Fruit fly (Drosophila melanogaster): ENCODE measurements around the gene Nepl8.
A peak's percentile ranks its signal among the peaks of the same experiment; 100 is the strongest.

The Nepl8 gene

dm6 chr2L:16521345-16522285 lies 33.7 kb downstream of the Nepl8 start (continued):
- TF ChIP-seq fd3F (GFP tag; optimal IDR thresholded peaks at IDR 0.05), result peak; percentile 31
- TF ChIP-seq Hr39 (optimal IDR thresholded peaks at IDR 0.05), result peak; percentile 50
- TF ChIP-seq CG30403 (GFP tag; optimal IDR thresholded peaks at IDR 0.05), result peak; percentile 38
- peak; percentile 97 for TF ChIP-seq Vsx1 (GFP tag; optimal IDR thresholded peaks at IDR 0.05)
- peak; percentile 97 for TF ChIP-seq ATbp (GFP tag; optimal IDR thresholded peaks at IDR 0.05)
- peak; percentile 40 for TF ChIP-seq Atf3 (GFP tag; optimal IDR thresholded peaks at IDR 0.05)
- peak; percentile 2 for TF ChIP-seq lilli (GFP tag; optimal IDR thresholded peaks at IDR 0.05)
- no peak for TF ChIP-seq inv (GFP tag; IDR thresholded peaks at IDR 0.05; ENCODE audit: partially characterized antibody)
- TF ChIP-seq unpg (GFP tag; optimal IDR thresholded peaks at IDR 0.05), result peak; percentile 85
- TF ChIP-seq HLHmδ (GFP tag; optimal IDR thresholded peaks at IDR 0.05), result peak; percentile 60
- TF ChIP-seq CG7271 (tag; optimal IDR thresholded peaks at IDR 0.05), result peak; percentile 94
- peak; percentile 95 for TF ChIP-seq CG6813 (GFP tag; optimal IDR thresholded peaks at IDR 0.05)
- no peak for TF ChIP-seq vnd (GFP tag; IDR thresholded peaks at IDR 0.05; ENCODE audit: partially characterized antibody)
- TF ChIP-seq usp (GFP tag; optimal IDR thresholded peaks at IDR 0.05), result no peak
- peak; percentile 16; the same call in 1 of the 2 replicates for TF ChIP-seq CG17612 (GFP tag; IDR thresholded peaks at IDR 0.05)
- peak; percentile 82 for TF ChIP-seq CG6254 (GFP tag; optimal IDR thresholded peaks at IDR 0.05)
- TF ChIP-seq yki (optimal IDR thresholded peaks at IDR 0.05), result no peak
- peak; percentile 32 for TF ChIP-seq CG9817 (tag; optimal IDR thresholded peaks at IDR 0.05)
- peak; percentile 86 for TF ChIP-seq CG2678 (tag; optimal IDR thresholded peaks at IDR 0.05)
- peak; percentile 35; the same call in 1 of the 2 replicates for TF ChIP-seq ato (GFP tag; IDR thresholded peaks at IDR 0.05; ENCODE audit: partially characterized antibody)
- TF ChIP-seq CG13424 (tag; optimal IDR thresholded peaks at IDR 0.05), result peak; percentile 72
- peak; percentile 97 for TF ChIP-seq cg (GFP tag; optimal IDR thresholded peaks at IDR 0.05)
- TF ChIP-seq CG10565 (GFP tag; optimal IDR thresholded peaks at IDR 0.05), result no peak
- TF ChIP-seq Sox102F (GFP tag; optimal IDR thresholded peaks at IDR 0.05), result peak; percentile 78
- peak; percentile 14; the same call in 1 of the 2 replicates for TF ChIP-seq dati (GFP tag; IDR thresholded peaks at IDR 0.05)
- TF ChIP-seq tin (GFP tag; optimal IDR thresholded peaks at IDR 0.05), result no peak
- no peak for TF ChIP-seq zfh2 (GFP tag; optimal IDR thresholded peaks at IDR 0.05)
- peak; percentile 64 for TF ChIP-seq tup (GFP tag; optimal IDR thresholded peaks at IDR 0.05)
- peak; percentile 87 for TF ChIP-seq CG17359 (tag; optimal IDR thresholded peaks at IDR 0.05)
- TF ChIP-seq Gug (GFP tag; IDR thresholded peaks at IDR 0.05), result no peak
- TF ChIP-seq Fer2 (tag; optimal IDR thresholded peaks at IDR 0.05), result peak; percentile 39
- peak; percentile 90 for TF ChIP-seq CG14710 (tag; optimal IDR thresholded peaks at IDR 0.05)
- TF ChIP-seq stc (GFP tag; IDR thresholded peaks at IDR 0.05), result peak; percentile 82
- TF ChIP-seq MESR4 (GFP tag; optimal IDR thresholded peaks at IDR 0.05), result peak; percentile 16
- TF ChIP-seq wor (GFP tag; IDR thresholded peaks at IDR 0.05), result no peak
- peak; percentile 50; the same call in 1 of the 2 replicates for TF ChIP-seq CG1024 (GFP tag; IDR thresholded peaks at IDR 0.05)
- TF ChIP-seq MBD-R2 (GFP tag; IDR thresholded peaks at IDR 0.05), result no peak
- TF ChIP-seq gro (GFP tag; optimal IDR thresholded peaks at IDR 0.05), result peak; percentile 16
- no peak for TF ChIP-seq CG3995 (GFP tag; optimal IDR thresholded peaks at IDR 0.05)
- TF ChIP-seq CG11560 (tag; IDR thresholded peaks at IDR 0.05), result no peak
- TF ChIP-seq CG15479 (GFP tag; optimal IDR thresholded peaks at IDR 0.05), result peak; percentile 91
- TF ChIP-seq CG11723 (GFP tag; optimal IDR thresholded peaks at IDR 0.05), result peak; percentile 93
- TF ChIP-seq CG1832 (GFP tag; optimal IDR thresholded peaks at IDR 0.05), result peak; percentile 79
- TF ChIP-seq CG11398 (GFP tag; optimal IDR thresholded peaks at IDR 0.05), result peak; percentile 91
- peak; percentile 57 for TF ChIP-seq CG7928 (GFP tag; optimal IDR thresholded peaks at IDR 0.05)
- peak; percentile 59; the same call in 2 of the 3 replicates for TF ChIP-seq CG11695 (GFP tag; IDR thresholded peaks at IDR 0.05)
- TF ChIP-seq CG11456 (GFP tag; IDR thresholded peaks at IDR 0.05), result no peak
- TF ChIP-seq Rfx (GFP tag; IDR thresholded peaks at IDR 0.05), result peak; percentile 58; the same call in 1 of the 2 replicates

All from whole organism, embryonic.